Fruit fly (Drosophila melanogaster): Measurements from ENCODE around the gene CG42688.

DNA sequence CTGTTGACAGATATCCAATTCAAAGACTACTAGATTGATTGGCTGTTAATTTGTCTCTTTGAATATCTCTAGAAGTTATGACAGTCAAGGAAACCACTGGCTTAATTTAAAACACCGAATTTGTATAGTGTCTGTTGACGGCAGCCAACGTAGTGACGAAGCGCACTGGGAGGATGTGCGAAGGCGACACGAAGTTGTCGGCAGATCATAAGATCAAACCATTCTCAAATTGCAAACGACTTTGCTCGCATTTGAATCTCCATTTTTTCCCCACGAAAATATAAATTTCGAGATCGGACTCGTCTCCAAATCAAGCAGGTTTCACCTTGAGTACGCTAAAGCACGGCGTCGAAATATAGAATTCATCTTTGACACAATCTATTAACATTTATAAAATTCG lies at the start of gene CG42688:
- TF ChIP-seq Sin3A (optimal IDR thresholded peaks at IDR 0.05) (no peak), insv (optimal IDR thresholded peaks at IDR 0.05) (no peak), psq (optimal IDR thresholded peaks at IDR 0.05) (no peak), h (optimal IDR thresholded peaks at IDR 0.05) (no peak), ttk (optimal IDR thresholded peaks at IDR 0.05) (no peak)
